Fruit fly (Drosophila melanogaster) whole organism, embryonic: ENCODE data around the gene CG4009.

Source experiments
- Awh ChIP-seq: fragments of 200-800 bp; sonication (Bioruptor generic); IDR thresholded peaks from 2 replicates; pipeline ENCODE4, ENCODE4 v1.3.6; 2022; ENCODE audit warnings: missing biosample characterization, missing genetic modification characterization
- Bteb2 ChIP-seq: fragments of 200-800 bp; sonication (Bioruptor generic); optimal IDR thresholded peaks from 2 replicates; lab custom pipeline; 2016; ENCODE audit warnings: missing biosample characterization, missing genetic modification characterization
- CG10267 ChIP-seq: fragments of 200-800 bp; sonication (Bioruptor generic); optimal IDR thresholded peaks from 2 replicates; lab custom pipeline; 2018; ENCODE audit warnings: missing biosample characterization, mild to moderate bottlenecking, missing genetic modification characterization, moderate library complexity
- CG10979 ChIP-seq: fragments of 200-800 bp; sonication (Bioruptor generic); optimal IDR thresholded peaks from 2 replicates; lab custom pipeline; 2018; ENCODE audit warnings: missing biosample characterization, mild to moderate bottlenecking, missing genetic modification characterization, moderate library complexity
- CG12071 ChIP-seq: fragments of 200-800 bp; sonication (Bioruptor generic); optimal IDR thresholded peaks from 3 replicates; lab custom pipeline; 2018; ENCODE audit warnings: missing biosample characterization, mild to moderate bottlenecking, missing genetic modification characterization
- CG12104 ChIP-seq: fragments of 200-800 bp; sonication (Bioruptor generic); optimal IDR thresholded peaks from 3 replicates; lab custom pipeline; 2016; ENCODE audit warnings: missing biosample characterization, missing genetic modification characterization
- CG14014 ChIP-seq: fragments of 200-800 bp; sonication (Bioruptor generic); IDR thresholded peaks from 2 replicates; pipeline ENCODE4 v1.3.6; 2022; ENCODE audit warnings: missing biosample characterization, missing genetic modification characterization
- CG14441 ChIP-seq: fragments of 200-800 bp; sonication (Bioruptor generic); IDR thresholded peaks from 2 replicates; pipeline ENCODE4 v1.3.6; 2022; ENCODE audit warnings: missing biosample characterization, missing genetic modification characterization
- CG14667 ChIP-seq: fragments of 200-800 bp; sonication (Bioruptor generic); IDR thresholded peaks from 2 replicates; pipeline ENCODE4 v1.3.6; 2022; ENCODE audit warnings: missing biosample characterization, missing genetic modification characterization
- CG17568 ChIP-seq: fragments of 200-800 bp; sonication (Bioruptor generic); optimal IDR thresholded peaks from 2 replicates; lab custom pipeline; 2018; ENCODE audit warnings: missing biosample characterization, mild to moderate bottlenecking, missing genetic modification characterization, moderate library complexity
- CG2120 ChIP-seq: fragments of 200-800 bp; sonication (Bioruptor generic); optimal IDR thresholded peaks from 3 replicates; lab custom pipeline; 2016; ENCODE audit warnings: missing biosample characterization, missing genetic modification characterization
- CG2678 ChIP-seq: fragments of 200-800 bp; sonication (Bioruptor generic); optimal IDR thresholded peaks from 3 replicates; lab custom pipeline; 2019; ENCODE audit warnings: missing biosample characterization, mild to moderate bottlenecking, missing genetic modification characterization, moderate library complexity
- CG33213 ChIP-seq: fragments of 200-800 bp; sonication (Bioruptor generic); optimal IDR thresholded peaks from 3 replicates; lab custom pipeline; 2016; ENCODE audit warnings: missing biosample characterization, missing genetic modification characterization
- CG33557 ChIP-seq: fragments of 200-800 bp; sonication (Bioruptor generic); optimal IDR thresholded peaks from 2 replicates; lab custom pipeline; 2019; ENCODE audit warnings: missing biosample characterization, mild to moderate bottlenecking, missing genetic modification characterization, moderate library complexity
- CG34376 ChIP-seq: fragments of 200-800 bp; sonication (Bioruptor generic); optimal IDR thresholded peaks from 2 replicates; lab custom pipeline; 2018; ENCODE audit warnings: missing biosample characterization, mild to moderate bottlenecking, missing genetic modification characterization
- CG4282 ChIP-seq: fragments of 200-800 bp; sonication (Bioruptor generic); optimal IDR thresholded peaks from 2 replicates; lab custom pipeline; 2016; ENCODE audit warnings: missing biosample characterization, missing genetic modification characterization
- CG6683 ChIP-seq: fragments of 200-800 bp; sonication (Bioruptor generic); optimal IDR thresholded peaks from 2 replicates; lab custom pipeline; 2017; ENCODE audit warnings: missing biosample characterization, mild to moderate bottlenecking, missing genetic modification characterization, missing genetic modification reagents
- CG7357 ChIP-seq: fragments of 200-800 bp; sonication (Bioruptor generic); IDR thresholded peaks from 3 replicates; pipeline ENCODE4 v1.3.6; 2022; ENCODE audit warnings: missing biosample characterization, missing genetic modification characterization
- CG8290 ChIP-seq, 3 experiments: fragments of 200-800 bp; sonication (Bioruptor generic); optimal IDR thresholded peaks; 2 replicates each; lab custom pipeline; 2016 to 2019; ENCODE audit warnings: missing biosample characterization in 3 of 3, missing genetic modification characterization in 3 of 3, mild to moderate bottlenecking in 2 of 3, moderate library complexity in 1 of 3
- CG9215 ChIP-seq: fragments of 200-800 bp; sonication (Bioruptor generic); IDR thresholded peaks from 2 replicates; pipeline ENCODE4 v1.3.6; 2022; ENCODE audit warnings: missing biosample characterization, missing genetic modification characterization
- Dad ChIP-seq: fragments of 200-800 bp; sonication (Bioruptor generic); optimal IDR thresholded peaks from 3 replicates; lab custom pipeline; 2016; ENCODE audit warnings: missing biosample characterization, missing genetic modification characterization
- Dip2 ChIP-seq: fragments of 200-800 bp; sonication (Bioruptor generic); IDR thresholded peaks from 2 replicates; pipeline ENCODE4 v1.3.6; 2022; ENCODE audit warnings: missing biosample characterization, missing genetic modification characterization
- Dll ChIP-seq: fragments of 200-800 bp; sonication (Bioruptor generic); IDR thresholded peaks from 4 replicates; pipeline ENCODE4 v1.3.6; 2022; ENCODE audit warnings: missing biosample characterization, missing genetic modification characterization; ENCODE audit not compliant: partially characterized antibody
- Doc2 ChIP-seq: fragments of 200-800 bp; sonication (Bioruptor generic); IDR thresholded peaks from 2 replicates; pipeline ENCODE4 v1.3.6; 2022; ENCODE audit warnings: missing biosample characterization, missing genetic modification characterization
- Gug ChIP-seq: fragments of 200-800 bp; sonication (Bioruptor generic); IDR thresholded peaks from 4 replicates; pipeline ENCODE4 v1.3.6; 2022; ENCODE audit warnings: missing biosample characterization, missing genetic modification characterization
- NK7.1 ChIP-seq: fragments of 200-800 bp; sonication (Bioruptor generic); optimal IDR thresholded peaks from 3 replicates; lab custom pipeline; 2016; ENCODE audit warnings: missing biosample characterization, missing genetic modification characterization
- Ravus ChIP-seq: fragments of 200-800 bp; sonication (Bioruptor generic); IDR thresholded peaks from 2 replicates; pipeline ENCODE4 v1.3.6; 2022; ENCODE audit warnings: missing biosample characterization, missing genetic modification characterization
- Scr ChIP-seq: fragments of 200-800 bp; sonication (Bioruptor generic); IDR thresholded peaks from 2 replicates; pipeline ENCODE4 v1.3.6; 2022; ENCODE audit warnings: missing biosample characterization, missing genetic modification characterization; ENCODE audit not compliant: partially characterized antibody
- Six4 ChIP-seq: fragments of 200-800 bp; sonication (Bioruptor generic); optimal IDR thresholded peaks from 2 replicates; lab custom pipeline; 2016; ENCODE audit warnings: missing biosample characterization, missing genetic modification characterization
- al ChIP-seq: fragments of 200-800 bp; sonication (Bioruptor generic); IDR thresholded peaks from 2 replicates; pipeline ENCODE4 v1.3.6; 2022; ENCODE audit warnings: missing biosample characterization, missing genetic modification characterization
- aop ChIP-seq: fragments of 200-800 bp; sonication (Bioruptor generic); IDR thresholded peaks from 2 replicates; pipeline ENCODE4 v1.3.6; 2022; ENCODE audit warnings: missing biosample characterization, missing genetic modification characterization
- az2 ChIP-seq: fragments of 200-800 bp; sonication (Bioruptor generic); optimal IDR thresholded peaks from 3 replicates; lab custom pipeline; 2016; ENCODE audit warnings: missing biosample characterization, missing genetic modification characterization
- ci ChIP-seq: fragments of 200-800 bp; sonication (Bioruptor generic); IDR thresholded peaks from 3 replicates; pipeline ENCODE4 v1.3.6; 2022; ENCODE audit warnings: missing biosample characterization, missing genetic modification characterization
- crol ChIP-seq: fragments of 200-800 bp; sonication (Bioruptor generic); IDR thresholded peaks from 2 replicates; pipeline ENCODE4 v1.3.6; 2022; ENCODE audit warnings: missing biosample characterization, missing genetic modification characterization
- dan ChIP-seq: fragments of 200-800 bp; sonication (Bioruptor generic); IDR thresholded peaks from 2 replicates; pipeline ENCODE4 v1.3.6; 2022; ENCODE audit warnings: missing biosample characterization, missing genetic modification characterization
- disco-r ChIP-seq: fragments of 200-800 bp; sonication (Bioruptor generic); optimal IDR thresholded peaks from 2 replicates; lab custom pipeline; 2016; ENCODE audit warnings: missing biosample characterization, missing genetic modification characterization
- exex ChIP-seq: fragments of 200-800 bp; sonication (Bioruptor generic); optimal IDR thresholded peaks from 4 replicates; lab custom pipeline; 2018; ENCODE audit warnings: missing biosample characterization, mild to moderate bottlenecking, missing genetic modification characterization, moderate library complexity
- hkb ChIP-seq, 2 experiments: fragments of 200-800 bp in 1 of 2; fragments of >200 bp in 1 of 2; sonication (Bioruptor generic) in 1 of 2; IDR thresholded peaks in 1 of 2; optimal IDR thresholded peaks in 1 of 2; 2 replicates each; pipeline versions ENCODE4 v1.3.6 to Lab custom; 2017 to 2022; ENCODE audit warnings: missing biosample characterization in 1 of 2, missing genetic modification characterization in 1 of 2
- mirr ChIP-seq: fragments of 200-800 bp; sonication (Bioruptor generic); optimal IDR thresholded peaks from 3 replicates; lab custom pipeline; 2018; ENCODE audit warnings: missing biosample characterization, mild to moderate bottlenecking, missing genetic modification characterization
- onecut ChIP-seq: fragments of 200-800 bp; sonication (Bioruptor generic); IDR thresholded peaks from 2 replicates; pipeline ENCODE4 v1.3.6; 2022; ENCODE audit warnings: missing biosample characterization, missing genetic modification characterization
- otp ChIP-seq: fragments of 200-800 bp; sonication (Bioruptor generic); IDR thresholded peaks from 3 replicates; pipeline ENCODE4, ENCODE4 v1.3.6; 2022; ENCODE audit warnings: missing biosample characterization, missing genetic modification characterization
- pzg ChIP-seq: fragments of 200-800 bp; sonication (Bioruptor generic); optimal IDR thresholded peaks from 3 replicates; lab custom pipeline; 2018; ENCODE audit warnings: missing biosample characterization, mild to moderate bottlenecking, missing genetic modification characterization, moderate library complexity
- sc ChIP-seq, 3 experiments: fragments of >200 bp in 2 of 3; fragments of 200-800 bp in 1 of 3; sonication (Bioruptor generic) in 1 of 3; optimal IDR thresholded peaks; 2 replicates in 2 of 3; 3 replicates in 1 of 3; lab custom pipeline; 2017; ENCODE audit warnings: mild to moderate bottlenecking in 1 of 3, missing biosample characterization in 1 of 3, missing genetic modification characterization in 1 of 3, missing genetic modification reagents in 1 of 3
- schlank ChIP-seq: fragments of 200-800 bp; sonication (Bioruptor generic); optimal IDR thresholded peaks from 2 replicates; lab custom pipeline; 2018; ENCODE audit warnings: missing biosample characterization, mild to moderate bottlenecking, missing genetic modification characterization
- scrt ChIP-seq: fragments of 200-800 bp; sonication (Bioruptor generic); optimal IDR thresholded peaks from 2 replicates; lab custom pipeline; 2018; ENCODE audit warnings: missing biosample characterization, mild to moderate bottlenecking, missing genetic modification characterization, moderate library complexity
- sens-2 ChIP-seq: fragments of 200-800 bp; sonication (Bioruptor generic); IDR thresholded peaks from 2 replicates; pipeline ENCODE4 v1.3.6; 2022; ENCODE audit warnings: missing biosample characterization, missing genetic modification characterization
- sug ChIP-seq: fragments of 200-800 bp; optimal IDR thresholded peaks from 2 replicates; lab custom pipeline; 2019; ENCODE audit warnings: missing biosample characterization, mild to moderate bottlenecking, missing genetic modification characterization, moderate library complexity
- unpg ChIP-seq: fragments of 200-800 bp; sonication (Bioruptor generic); optimal IDR thresholded peaks from 3 replicates; lab custom pipeline; 2018; ENCODE audit warnings: missing biosample characterization, mild to moderate bottlenecking, missing genetic modification characterization, moderate library complexity

Gene CG4009

dm6 chr3R:17065018-17065784, 29.4 kb upstream of the CG4009 start (continued):
- TF ChIP-seq CG14441 (GFP tag; lab: Robert Waterston, UW) (peak; percentile 84), otp (GFP tag; lab: Robert Waterston, UW) (peak; percentile 73; the same call in 2 of the 3 replicates), CG2120 (peak; percentile 98), CG17568 (GFP tag; lab: Kevin White, UChicago) (peak; percentile 86), aop (GFP tag; lab: Robert Waterston, UW) (no peak), dan (GFP tag; lab: Robert Waterston, UW) (no peak), pzg (GFP tag; lab: Kevin White, UChicago) (peak; percentile 12), disco-r (peak; percentile 64), scrt (GFP tag; lab: Kevin White, UChicago) (peak; percentile 91), Dip2 (no peak), CG2678 (tag; lab: Kevin White, UChicago) (peak; percentile 97), Gug (GFP tag; lab: Robert Waterston, UW) (peak; percentile 76), CG8290 (GFP tag; optimal IDR thresholded peaks at IDR 0.05; lab: Kevin White, UChicago) (peak; percentile 70), CG8290 (tag; optimal IDR thresholded peaks at IDR 0.05; lab: Kevin White, UChicago) (peak; percentile 62 to 93), az2 (GFP tag; lab: Kevin White, UChicago) (peak; percentile 96), hkb (optimal IDR thresholded peaks at IDR 0.05; lab: Kevin White, UChicago) (no peak), hkb (GFP tag; IDR thresholded peaks at IDR 0.05; lab: Robert Waterston, UW) (peak; percentile 91), Bteb2 (peak; percentile 91), CG34376 (GFP tag; lab: Kevin White, UChicago) (peak; percentile 94), CG33213 (peak; percentile 74), CG9215 (peak; percentile 81), onecut (GFP tag; lab: Robert Waterston, UW) (peak; percentile 77), Doc2 (GFP tag; lab: Robert Waterston, UW) (peak; percentile 60; the same call in 1 of the 2 replicates), crol (GFP tag; lab: Robert Waterston, UW) (peak; percentile 98), CG10979 (peak; percentile 95), CG14667 (peak; percentile 78), Six4 (peak; percentile 84), Dad (GFP tag; lab: Kevin White, UChicago) (peak; percentile 96), Ravus (GFP tag; lab: Robert Waterston, UW) (peak; percentile 64), al (GFP tag; lab: Robert Waterston, UW) (peak; percentile 75), CG6683 (peak; percentile 90), CG4282 (GFP tag; lab: Kevin White, UChicago) (peak; percentile 55), mirr (peak; percentile 54), sug (tag; lab: Kevin White, UChicago) (peak; percentile 78), ci (GFP tag; lab: Robert Waterston, UW) (peak; percentile 90), unpg (GFP tag; lab: Kevin White, UChicago) (peak; percentile 97), CG7357 (peak; percentile 78), CG33557 (GFP tag; lab: Kevin White, UChicago) (peak; percentile 75), Awh (GFP tag; lab: Robert Waterston, UW) (peak; percentile 87), CG12104 (GFP tag; lab: Kevin White, UChicago) (peak; percentile 88), CG14014 (peak; percentile 72), NK7.1 (GFP tag; lab: Kevin White, UChicago) (peak; percentile 85), Scr (GFP tag; lab: Robert Waterston, UW) (0 out of 2 replicates have a peak, but pooled peaks have one; percentile 9), sc (optimal IDR thresholded peaks at IDR 0.05; lab: Kevin White, UChicago) (no peak), sc (GFP tag; optimal IDR thresholded peaks at IDR 0.05; lab: Kevin White, UChicago) (peak; percentile 85), CG10267 (peak; percentile 89), Dll (GFP tag; lab: Robert Waterston, UW) (0 out of 4 replicates have a peak, but pooled peaks have one; percentile 43), schlank (tag; lab: Kevin White, UChicago) (peak; percentile 81), CG12071 (GFP tag; lab: Kevin White, UChicago) (peak; percentile 89), sens-2 (GFP tag; lab: Robert Waterston, UW) (peak; percentile 70), exex (peak; percentile 72)
